Fruit fly (Drosophila melanogaster): Measurements from ENCODE around the gene hiw.

Gene hiw

dm6 chrX:15074646-15075351 lies 11.6 kb upstream of the hiw start (continued):
- TF ChIP-seq CG10366 (GFP tag; IDR thresholded peaks at IDR 0.05) (peak; percentile 90), CG11504 (tag; optimal IDR thresholded peaks at IDR 0.05) (peak; percentile 91), zf30C (GFP tag; optimal IDR thresholded peaks at IDR 0.05) (no peak), CG1233 (GFP tag; optimal IDR thresholded peaks at IDR 0.05) (peak; percentile 85), pum (GFP tag; optimal IDR thresholded peaks at IDR 0.05) (peak; percentile 91), CG3847 (GFP tag; IDR thresholded peaks at IDR 0.05) (peak; percentile 84), Ets65A (GFP tag) (peak; percentile 99), CG8478 (optimal IDR thresholded peaks at IDR 0.05) (no peak), CG31365 (tag; optimal IDR thresholded peaks at IDR 0.05) (peak; percentile 69), ab (GFP tag; optimal IDR thresholded peaks at IDR 0.05) (peak; percentile 83), CG12744 (GFP tag; optimal IDR thresholded peaks at IDR 0.05) (peak; percentile 87), CG15073 (GFP tag; optimal IDR thresholded peaks at IDR 0.05) (peak; percentile 58), crol (GFP tag; IDR thresholded peaks at IDR 0.05) (peak; percentile 56; the same call in 1 of the 2 replicates), gsb (GFP tag; IDR thresholded peaks at IDR 0.05) (peak; percentile 71), CG2120 (GFP tag; optimal IDR thresholded peaks at IDR 0.05) (peak; percentile 97), Dip3 (GFP tag; optimal IDR thresholded peaks at IDR 0.05) (peak; percentile 87), emc (GFP tag; optimal IDR thresholded peaks at IDR 0.05) (peak; percentile 83), Poxn (GFP tag; IDR thresholded peaks at IDR 0.05) (peak; percentile 72), bigmax (GFP tag; optimal IDR thresholded peaks at IDR 0.05) (no peak), HmgZ (tag; optimal IDR thresholded peaks at IDR 0.05) (peak; percentile 88), klu (GFP tag; IDR thresholded peaks at IDR 0.05) (peak; percentile 82), nerfin-1 (tag; optimal IDR thresholded peaks at IDR 0.05) (peak; percentile 68), Jarid2 (GFP tag; optimal IDR thresholded peaks at IDR 0.05) (peak; percentile 57), CG6175 (GFP tag; IDR thresholded peaks at IDR 0.05) (peak; percentile 71), HLHmδ (GFP tag; optimal IDR thresholded peaks at IDR 0.05) (no peak), gcm2 (GFP tag; optimal IDR thresholded peaks at IDR 0.05) (peak; percentile 82), CG31224 (GFP tag; IDR thresholded peaks at IDR 0.05) (peak; percentile 67), dmrt11E (tag; optimal IDR thresholded peaks at IDR 0.05) (peak; percentile 62), CG8089 (GFP tag; optimal IDR thresholded peaks at IDR 0.05) (peak; percentile 81), HLH3B (GFP tag; IDR thresholded peaks at IDR 0.05) (peak; percentile 85), bcd (GFP tag; optimal IDR thresholded peaks at IDR 0.05) (peak; percentile 88), Chrac-16 (GFP tag; optimal IDR thresholded peaks at IDR 0.05) (peak; percentile 87), CG5245 (GFP tag; optimal IDR thresholded peaks at IDR 0.05) (peak; percentile 84), luna (GFP tag; optimal IDR thresholded peaks at IDR 0.05) (peak; percentile 91), Lim3 (GFP tag; IDR thresholded peaks at IDR 0.05) (no peak), GATAe (GFP tag; conservative IDR thresholded peaks at IDR 0.05) (peak; percentile 47; the same call in 1 of the 2 replicates), CG2875 (GFP tag; optimal IDR thresholded peaks at IDR 0.05) (peak; percentile 68), chif (GFP tag; optimal IDR thresholded peaks at IDR 0.05) (peak; percentile 86 to 93), sob (GFP tag; IDR thresholded peaks at IDR 0.05) (peak; percentile 91), CG34422 (GFP tag; IDR thresholded peaks at IDR 0.05) (peak; percentile 89; the same call in 2 of the 3 replicates), PHDP (tag; optimal IDR thresholded peaks at IDR 0.05) (peak; percentile 85), bsh (GFP tag; optimal IDR thresholded peaks at IDR 0.05) (peak; percentile 83 to 84), Eip74EF (GFP tag; optimal IDR thresholded peaks at IDR 0.05) (peak in 1 of 2 experiments; percentile 80), BEAF-32 (GFP tag; optimal IDR thresholded peaks at IDR 0.05) (peak; percentile 11), CG6854 (GFP tag; optimal IDR thresholded peaks at IDR 0.05) (peak; percentile 83), MTF-1 (GFP tag; optimal IDR thresholded peaks at IDR 0.05; ENCODE audit: borderline replicate concordance) (peak; percentile 78), E2f2 (GFP tag; IDR thresholded peaks at IDR 0.05) (peak; percentile 67), btn (GFP tag; optimal IDR thresholded peaks at IDR 0.05) (peak; percentile 64), Med (GFP tag) (peak; percentile 98), sug (tag; optimal IDR thresholded peaks at IDR 0.05) (peak; percentile 90)
